Fruit fly (Drosophila melanogaster) whole organism, embryonic: Measurements from ENCODE around the gene CG12347.

Source experiments
- CG30431 ChIP-seq: fragments of 200-800 bp; sonication (Bioruptor generic); optimal IDR thresholded peaks from 2 replicates; lab custom pipeline; 2017; ENCODE audit warnings: missing biosample characterization, missing genetic modification characterization
- CG6272 ChIP-seq: fragments of 200-800 bp; sonication (Bioruptor generic); IDR thresholded peaks from 2 replicates; pipeline ENCODE4 v1.3.6; 2022; ENCODE audit warnings: missing biosample characterization, missing genetic modification characterization
- Dp ChIP-seq: fragments of 200-800 bp; sonication (Bioruptor generic); optimal IDR thresholded peaks from 2 replicates; lab custom pipeline; 2018; ENCODE audit warnings: missing biosample characterization, mild to moderate bottlenecking, missing genetic modification characterization, moderate library complexity
- Hr39 ChIP-seq: fragments of >200 bp; optimal IDR thresholded peaks from 2 replicates; lab custom pipeline; 2017
- scrt ChIP-seq: fragments of 200-800 bp; sonication (Bioruptor generic); optimal IDR thresholded peaks from 2 replicates; lab custom pipeline; 2018; ENCODE audit warnings: missing biosample characterization, mild to moderate bottlenecking, missing genetic modification characterization, moderate library complexity

DNA sequence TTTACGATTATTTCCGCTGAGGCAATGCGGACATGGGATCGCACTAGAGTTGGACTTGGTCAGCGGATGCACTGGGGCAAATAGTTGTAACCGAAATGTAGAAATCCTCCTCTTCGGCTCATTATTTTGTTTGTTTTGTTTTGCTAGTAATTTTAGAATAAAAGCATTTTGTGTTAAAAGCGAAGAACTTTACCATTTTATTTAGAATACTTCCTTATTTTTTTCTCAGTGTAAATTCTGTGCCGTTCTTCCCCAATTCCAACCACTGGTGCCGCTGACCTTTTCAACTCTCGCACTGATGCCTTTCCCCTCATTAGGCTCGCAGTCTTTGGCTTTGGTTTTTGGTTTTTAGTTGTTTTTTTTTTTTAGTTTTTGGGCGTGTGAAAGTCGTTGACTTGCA, 40.0 kb downstream of the CG12347 start:
- TF ChIP-seq Dp (GFP tag; lab: Kevin White, UChicago) (no peak), Hr39 (lab: Kevin White, UChicago) (no peak), CG6272 (no peak), scrt (GFP tag; lab: Kevin White, UChicago) (no peak), CG30431 (GFP tag; lab: Kevin White, UChicago) (no peak)
